Worm (Caenorhabditis elegans) whole organism, late embryonic: Measurements from ENCODE around the gene F20D6.9.

ENCODE experiments used
- F13H6.1 ChIP-seq: sonication (generic microtip); optimal IDR thresholded peaks from 2 replicates; lab custom pipeline; 2016; ENCODE audit warnings: missing genetic modification characterization, missing compliant biosample characterization
- ama-1 ChIP-seq: fragments of 150-350 bp; optimal IDR thresholded peaks from 2 replicates; lab custom pipeline; 2014
- elt-2 ChIP-seq: sonication (generic microtip); optimal IDR thresholded peaks from 2 replicates; lab custom pipeline; 2016; ENCODE audit warnings: missing genetic modification reagents, missing genetic modification characterization, missing compliant biosample characterization
- elt-4 ChIP-seq: sonication (generic microtip); optimal IDR thresholded peaks from 2 replicates; lab custom pipeline; 2016; ENCODE audit warnings: missing genetic modification characterization, missing compliant biosample characterization
- nfya-1 ChIP-seq: sonication (generic microtip); optimal IDR thresholded peaks from 2 replicates; lab custom pipeline; 2017; ENCODE audit warnings: missing genetic modification characterization, mild to moderate bottlenecking, missing compliant biosample characterization, antibody characterized with exemption, moderate library complexity
- nhr-232 ChIP-seq: sonication (generic microtip); optimal IDR thresholded peaks from 2 replicates; lab custom pipeline; 2016; ENCODE audit warnings: missing genetic modification characterization, missing compliant biosample characterization
- npax-4 ChIP-seq: sonication (generic microtip); optimal IDR thresholded peaks from 2 replicates; lab custom pipeline; 2016; ENCODE audit warnings: missing genetic modification characterization, missing compliant biosample characterization
- pha-4 ChIP-seq: fragments of 150-350 bp; optimal IDR thresholded peaks from 2 replicates; lab custom pipeline; 2018; ENCODE audit warnings: missing biosample characterization, missing genetic modification reagents, missing genetic modification characterization
- pqm-1 ChIP-seq: sonication (generic microtip); optimal IDR thresholded peaks from 2 replicates; lab custom pipeline; 2016; ENCODE audit warnings: missing genetic modification characterization, missing compliant biosample characterization
- ztf-16 ChIP-seq: sonication (generic microtip); optimal IDR thresholded peaks from 2 replicates; lab custom pipeline; 2017; ENCODE audit warnings: missing genetic modification characterization, missing compliant biosample characterization

- TF ChIP-seq F13H6.1 (tag; lab: Kevin White, UChicago) (no peak), ama-1 (lab: Kevin White, UChicago) (no peak), elt-4 (tag; lab: Kevin White, UChicago) (no peak), nhr-232 (no peak), elt-2 (tag; lab: Kevin White, UChicago) (no peak), ztf-16 (tag; lab: Kevin White, UChicago) (no peak), pqm-1 (tag; lab: Kevin White, UChicago) (no peak), nfya-1 (tag; lab: Kevin White, UChicago) (no peak), pha-4 (tag; lab: Kevin White, UChicago) (no peak), npax-4 (tag; lab: Kevin White, UChicago) (no peak)
Observed at ce11 chrV:8211993-8212392, 34.7 kb upstream of the F20D6.9 start.
